Worm (Caenorhabditis elegans) whole organism, young adult: Measurements from ENCODE around the gene cav-2.

Experiments
- B0336.3 ChIP-seq: fragments of 200-800 bp; sonication (Bioruptor generic); IDR thresholded peaks from 2 replicates; pipeline ENCODE4 v1.3.6; 2022; ENCODE audit warnings: missing genetic modification characterization, missing compliant biosample characterization
- D2030.7 ChIP-seq: fragments of 200-800 bp; sonication (Bioruptor generic); IDR thresholded peaks from 2 replicates; pipeline ENCODE4 v1.3.6; 2022; ENCODE audit warnings: missing genetic modification reagents, missing genetic modification characterization, missing compliant biosample characterization
- F10E7.11 ChIP-seq: sonication (generic microtip); optimal IDR thresholded peaks from 2 replicates; lab custom pipeline; 2017; ENCODE audit warnings: mild to moderate bottlenecking, missing genetic modification characterization, moderate library complexity, missing compliant biosample characterization
- F22D6.2 ChIP-seq: sonication (generic microtip); optimal IDR thresholded peaks from 2 replicates; lab custom pipeline; 2016; ENCODE audit warnings: mild to moderate bottlenecking, missing genetic modification characterization, missing compliant biosample characterization
- F23B12.7 ChIP-seq: sonication (generic microtip); optimal IDR thresholded peaks from 2 replicates; lab custom pipeline; 2017; ENCODE audit warnings: missing genetic modification characterization, mild to moderate bottlenecking, missing compliant biosample characterization, antibody characterized with exemption, moderate library complexity; ENCODE audit not compliant: insufficient read depth
- F49E8.2 ChIP-seq: sonication (generic microtip); optimal IDR thresholded peaks from 3 replicates; lab custom pipeline; 2017; ENCODE audit warnings: missing genetic modification characterization, mild to moderate bottlenecking, missing compliant biosample characterization, antibody characterized with exemption, moderate library complexity; ENCODE audit not compliant: insufficient read depth
- F55B11.4 ChIP-seq: sonication (generic microtip); optimal IDR thresholded peaks from 2 replicates; lab custom pipeline; 2016; ENCODE audit warnings: missing compliant biosample characterization, missing genetic modification characterization, borderline replicate concordance; ENCODE audit not compliant: insufficient read depth
- K11D2.4 ChIP-seq: fragments of 200-800 bp; sonication (Bioruptor generic); IDR thresholded peaks from 2 replicates; pipeline ENCODE4 v1.3.6; 2022; ENCODE audit warnings: missing genetic modification reagents, missing genetic modification characterization, missing compliant biosample characterization
- K12H6.12 ChIP-seq: fragments of 200-800 bp; sonication (Bioruptor generic); optimal IDR thresholded peaks from 2 replicates; lab custom pipeline; 2018; ENCODE audit warnings: mild to moderate bottlenecking, missing genetic modification characterization, missing compliant biosample characterization
- T07F8.4 ChIP-seq: sonication (generic microtip); optimal IDR thresholded peaks from 2 replicates; lab custom pipeline; 2016; ENCODE audit warnings: mild to moderate bottlenecking, missing genetic modification characterization, moderate library complexity, missing compliant biosample characterization
- T26A5.8 ChIP-seq: sonication (generic microtip); optimal IDR thresholded peaks from 2 replicates; lab custom pipeline; 2016; ENCODE audit warnings: missing genetic modification characterization, missing compliant biosample characterization
- Y56A3A.18 ChIP-seq: fragments of 200-800 bp; sonication (Bioruptor generic); IDR thresholded peaks from 2 replicates; pipeline ENCODE4 v1.3.6; 2022; ENCODE audit warnings: missing genetic modification reagents, missing genetic modification characterization, missing compliant biosample characterization
- Y67H2A.10 ChIP-seq: fragments of 200-800 bp; sonication (Bioruptor generic); conservative IDR thresholded peaks from 2 replicates; pipeline ENCODE4 v1.3.6; 2022; ENCODE audit warnings: missing genetic modification reagents, missing genetic modification characterization, missing compliant biosample characterization
- ama-1 ChIP-seq, 3 experiments: fragments of 150-350 bp in 1 of 3; sonication (generic microtip) in 2 of 3; optimal IDR thresholded peaks; 2 replicates each; lab custom pipeline; 2014 to 2018; ENCODE audit warnings: missing biosample characterization in 2 of 3, missing genetic modification characterization in 2 of 3, missing genetic modification reagents in 2 of 3
- aptf-3 ChIP-seq: fragments of 200-800 bp; sonication (Bioruptor generic); IDR thresholded peaks from 2 replicates; pipeline ENCODE4 v1.3.6; 2022; ENCODE audit warnings: missing genetic modification characterization, missing compliant biosample characterization
- attf-5 ChIP-seq: fragments of 200-800 bp; sonication (Bioruptor generic); optimal IDR thresholded peaks from 2 replicates; lab custom pipeline; 2018; ENCODE audit warnings: mild to moderate bottlenecking, missing genetic modification characterization, missing compliant biosample characterization
- attf-6 ChIP-seq: fragments of 200-800 bp; sonication (Bioruptor generic); IDR thresholded peaks from 2 replicates; pipeline ENCODE4 v1.3.6; 2022; ENCODE audit warnings: missing genetic modification reagents, missing genetic modification characterization, missing compliant biosample characterization
- bed-2 ChIP-seq: fragments of 200-800 bp; sonication (Bioruptor generic); IDR thresholded peaks from 2 replicates; pipeline ENCODE4 v1.3.6; 2022; ENCODE audit warnings: missing genetic modification reagents, missing genetic modification characterization, missing compliant biosample characterization
- cebp-2 ChIP-seq: fragments of 200-800 bp; sonication (Bioruptor generic); IDR thresholded peaks from 2 replicates; pipeline ENCODE4 v1.3.6; 2022; ENCODE audit warnings: missing genetic modification characterization, missing compliant biosample characterization
- ceh-58 ChIP-seq: fragments of 200-800 bp; sonication (Bioruptor generic); IDR thresholded peaks from 2 replicates; pipeline ENCODE4 v1.3.6; 2022; ENCODE audit warnings: missing genetic modification characterization, missing compliant biosample characterization
- ceh-79 ChIP-seq: sonication (generic microtip); optimal IDR thresholded peaks from 2 replicates; lab custom pipeline; 2017; ENCODE audit warnings: mild to moderate bottlenecking, missing genetic modification characterization, missing compliant biosample characterization
- die-1 ChIP-seq: sonication (generic microtip); optimal IDR thresholded peaks from 2 replicates; lab custom pipeline; 2016; ENCODE audit warnings: missing genotype, mild to moderate bottlenecking, missing genetic modification characterization, missing compliant biosample characterization
- dox-1 ChIP-seq: fragments of 200-800 bp; sonication (Bioruptor generic); IDR thresholded peaks from 2 replicates; pipeline ENCODE4 v1.3.6; 2022; ENCODE audit warnings: missing genetic modification reagents, missing genetic modification characterization, missing compliant biosample characterization
- egl-18 ChIP-seq: fragments of 200-800 bp; sonication (Bioruptor generic); IDR thresholded peaks from 2 replicates; pipeline ENCODE4 v1.3.6; 2022; ENCODE audit warnings: missing genetic modification reagents, missing genetic modification characterization, missing compliant biosample characterization
- fkh-3 ChIP-seq: sonication (generic microtip); optimal IDR thresholded peaks from 2 replicates; lab custom pipeline; 2016; ENCODE audit warnings: mild to moderate bottlenecking, missing genetic modification characterization, missing compliant biosample characterization
- him-1 ChIP-seq: sonication (generic microtip); optimal IDR thresholded peaks from 2 replicates; lab custom pipeline; 2016; ENCODE audit warnings: missing genotype, missing genetic modification reagents, missing genetic modification characterization, missing compliant biosample characterization
- hmg-20 ChIP-seq: fragments of 200-800 bp; sonication (Bioruptor generic); IDR thresholded peaks from 2 replicates; pipeline ENCODE4 v1.3.6; 2022; ENCODE audit warnings: missing genetic modification reagents, missing genetic modification characterization, missing compliant biosample characterization
- hrde-1 ChIP-seq: sonication (generic microtip); optimal IDR thresholded peaks from 2 replicates; lab custom pipeline; 2016; ENCODE audit warnings: missing genetic modification characterization, mild to moderate bottlenecking, missing compliant biosample characterization, moderate library complexity, missing genotype, missing genetic modification reagents, borderline replicate concordance
- let-526 ChIP-seq: fragments of 200-800 bp; sonication (Bioruptor generic); IDR thresholded peaks from 2 replicates; pipeline ENCODE4 v1.3.6; 2022; ENCODE audit warnings: missing genetic modification reagents, missing genetic modification characterization, missing compliant biosample characterization
- lin-40 ChIP-seq: sonication (generic microtip); optimal IDR thresholded peaks from 2 replicates; lab custom pipeline; 2016; ENCODE audit warnings: missing genetic modification characterization, mild to moderate bottlenecking, missing compliant biosample characterization, missing genotype, missing genetic modification reagents
- lir-1 ChIP-seq: fragments of 200-800 bp; sonication (Bioruptor generic); conservative IDR thresholded peaks from 2 replicates; pipeline ENCODE4 v1.3.6; 2022; ENCODE audit warnings: missing genetic modification reagents, missing genetic modification characterization, missing compliant biosample characterization
- lsl-1 ChIP-seq: fragments of 200-800 bp; sonication (Bioruptor generic); optimal IDR thresholded peaks from 2 replicates; lab custom pipeline; 2018; ENCODE audit warnings: mild to moderate bottlenecking, missing genetic modification characterization, moderate library complexity, missing compliant biosample characterization
- madf-3 ChIP-seq: fragments of 200-800 bp; sonication (Bioruptor generic); IDR thresholded peaks from 2 replicates; pipeline ENCODE4 v1.3.6; 2022; ENCODE audit warnings: missing genetic modification reagents, missing genetic modification characterization, missing compliant biosample characterization
- madf-8 ChIP-seq: fragments of 200-800 bp; sonication (Bioruptor generic); conservative IDR thresholded peaks from 2 replicates; pipeline ENCODE4 v1.3.6; 2022; ENCODE audit warnings: missing genetic modification reagents, missing genetic modification characterization, missing compliant biosample characterization
- mel-28 ChIP-seq: sonication (generic microtip); optimal IDR thresholded peaks from 2 replicates; lab custom pipeline; 2016; ENCODE audit warnings: borderline replicate concordance, mild to moderate bottlenecking, missing genetic modification characterization, missing compliant biosample characterization
- mes-4 ChIP-seq: sonication (generic microtip); optimal IDR thresholded peaks from 2 replicates; lab custom pipeline; 2016; ENCODE audit warnings: missing genotype, missing genetic modification characterization, missing compliant biosample characterization
- nfya-2 ChIP-seq: fragments of 200-800 bp; sonication (Bioruptor generic); IDR thresholded peaks from 2 replicates; pipeline ENCODE4 v1.3.6; 2022; ENCODE audit warnings: missing genetic modification reagents, missing genetic modification characterization, missing compliant biosample characterization
- nhr-179 ChIP-seq: sonication (generic microtip); optimal IDR thresholded peaks from 2 replicates; lab custom pipeline; 2016; ENCODE audit warnings: mild to moderate bottlenecking, missing genetic modification characterization, missing compliant biosample characterization
- sdz-38 ChIP-seq: sonication (generic microtip); optimal IDR thresholded peaks from 2 replicates; lab custom pipeline; 2016; ENCODE audit warnings: missing genotype, missing genetic modification characterization, missing compliant biosample characterization
- sea-2 ChIP-seq: fragments of 200-800 bp; sonication (Bioruptor generic); IDR thresholded peaks from 2 replicates; pipeline ENCODE4 v1.3.6; 2022; ENCODE audit warnings: missing genetic modification characterization, missing compliant biosample characterization
- snpc-4 ChIP-seq, 5 experiments: fragments of 150-350 bp in 1 of 5; sonication (generic microtip) in 4 of 5; optimal IDR thresholded peaks; 2 replicates each; lab custom pipeline; 2014 to 2018; ENCODE audit warnings: missing genetic modification characterization in 5 of 5, missing biosample characterization in 3 of 5, antibody characterized with exemption in 2 of 5, mild to moderate bottlenecking in 2 of 5, missing compliant biosample characterization in 2 of 5, missing genotype in 2 of 5, moderate library complexity in 2 of 5, missing genetic modification reagents in 1 of 5
- somi-1 ChIP-seq: fragments of 200-800 bp; sonication (Bioruptor generic); optimal IDR thresholded peaks from 2 replicates; lab custom pipeline; 2018; ENCODE audit warnings: mild to moderate bottlenecking, missing genetic modification characterization, missing compliant biosample characterization
- sptf-2 ChIP-seq: fragments of 200-800 bp; sonication (Bioruptor generic); optimal IDR thresholded peaks from 2 replicates; lab custom pipeline; 2018; ENCODE audit warnings: mild to moderate bottlenecking, missing genetic modification characterization, missing compliant biosample characterization
- tbp1 ChIP-seq: fragments of 200-800 bp; sonication (Bioruptor generic); optimal IDR thresholded peaks from 2 replicates; lab custom pipeline; 2018; ENCODE audit warnings: mild to moderate bottlenecking, missing genetic modification characterization, missing compliant biosample characterization
- unc-130 ChIP-seq: sonication (generic microtip); optimal IDR thresholded peaks from 2 replicates; lab custom pipeline; 2016; ENCODE audit warnings: missing genetic modification reagents, missing genetic modification characterization, missing compliant biosample characterization
- ztf-25 ChIP-seq: fragments of 200-800 bp; sonication (Bioruptor generic); IDR thresholded peaks from 2 replicates; pipeline ENCODE4 v1.3.6; 2022; ENCODE audit warnings: missing genetic modification reagents, missing genetic modification characterization, missing compliant biosample characterization
- ztf-26 ChIP-seq: sonication (generic microtip); optimal IDR thresholded peaks from 2 replicates; lab custom pipeline; 2017; ENCODE audit warnings: missing genetic modification characterization, missing compliant biosample characterization
- ztf-6 ChIP-seq: fragments of 200-800 bp; sonication (Bioruptor generic); IDR thresholded peaks from 2 replicates; pipeline ENCODE4 v1.3.6; 2022; ENCODE audit warnings: missing genetic modification reagents, missing genetic modification characterization, missing compliant biosample characterization

cav-2 gene

DNA sequence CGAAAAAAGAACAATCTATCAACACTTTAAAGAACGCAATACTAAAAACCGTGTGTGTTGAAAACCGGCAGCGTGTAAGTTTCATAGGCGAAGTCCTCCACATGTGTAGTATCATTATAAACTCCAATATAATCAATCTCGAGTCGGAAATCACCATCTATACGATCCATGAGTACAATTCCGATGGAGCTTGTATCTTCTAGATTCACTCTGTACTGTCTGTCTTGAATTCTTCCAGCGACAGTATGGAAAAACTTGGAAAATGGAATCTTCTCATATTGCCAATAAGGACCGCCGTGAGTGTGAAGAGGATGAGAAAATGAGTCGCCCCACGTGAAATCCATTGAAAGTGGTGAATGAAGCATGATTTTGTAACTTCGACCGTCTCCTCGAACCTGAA is 10.1 kb downstream of the cav-2 start (continued):
- TF ChIP-seq lsl-1 (GFP tag; lab: Kevin White, UChicago) (no peak), attf-5 (GFP tag; lab: Kevin White, UChicago) (peak; percentile 23), ama-1 (optimal IDR thresholded peaks at IDR 0.05; lab: Kevin White, UChicago) (peak; percentile 66), ama-1 (GFP tag; optimal IDR thresholded peaks at IDR 0.05; lab: Kevin White, UChicago) (no peak), F22D6.2 (no peak), sptf-2 (GFP tag; lab: Kevin White, UChicago) (no peak), madf-8 (no peak), die-1 (tag; lab: Kevin White, UChicago) (peak; percentile 55), mel-28 (tag; lab: Kevin White, UChicago) (no peak), madf-3 (GFP tag; lab: Robert Waterston, UW) (peak; percentile 74; the same call in 1 of the 2 replicates), fkh-3 (tag; lab: Kevin White, UChicago) (no peak), aptf-3 (GFP tag; lab: Robert Waterston, UW) (no peak), T07F8.4 (tag; lab: Kevin White, UChicago) (no peak), him-1 (tag; lab: Kevin White, UChicago) (no peak), lir-1 (no peak), egl-18 (GFP tag; lab: Robert Waterston, UW) (no peak), Y56A3A.18 (peak; percentile 86), Y67H2A.10 (GFP tag; lab: Robert Waterston, UW) (no peak), mes-4 (tag; lab: Kevin White, UChicago) (no peak), F23B12.7 (tag; lab: Kevin White, UChicago) (no peak), cebp-2 (GFP tag; lab: Robert Waterston, UW) (peak; percentile 43; the same call in 1 of the 2 replicates), hrde-1 (tag; lab: Kevin White, UChicago) (peak; percentile 0), sea-2 (no peak), ztf-26 (peak; percentile 59), F49E8.2 (tag; lab: Kevin White, UChicago) (no peak), hmg-20 (GFP tag; lab: Robert Waterston, UW) (peak; percentile 47; the same call in 1 of the 2 replicates), bed-2 (GFP tag; lab: Robert Waterston, UW) (no peak), ceh-79 (tag; lab: Kevin White, UChicago) (no peak), sdz-38 (tag; lab: Kevin White, UChicago) (no peak), tbp1 (GFP tag; lab: Kevin White, UChicago) (peak; percentile 5), ztf-6 (GFP tag; lab: Robert Waterston, UW) (no peak), K11D2.4 (GFP tag; lab: Robert Waterston, UW) (peak; percentile 50; the same call in 1 of the 2 replicates), F55B11.4 (tag; lab: Kevin White, UChicago) (no peak), somi-1 (GFP tag; lab: Kevin White, UChicago) (no peak), B0336.3 (peak; percentile 85), T26A5.8 (tag; lab: Kevin White, UChicago) (peak; percentile 70), ztf-25 (GFP tag; lab: Robert Waterston, UW) (no peak), let-526 (GFP tag; lab: Robert Waterston, UW) (0 out of 2 replicates have a peak, but pooled peaks have one; percentile 11), snpc-4 (GFP tag; optimal IDR thresholded peaks at IDR 0.05; lab: Kevin White, UChicago) (no peak), snpc-4 (tag; optimal IDR thresholded peaks at IDR 0.05; lab: Kevin White, UChicago) (peak in 2 of 4 experiments; percentile 35 to 48), unc-130 (GFP tag; lab: Kevin White, UChicago) (no peak), dox-1 (GFP tag; lab: Robert Waterston, UW) (no peak), attf-6 (GFP tag; lab: Robert Waterston, UW) (0 out of 2 replicates have a peak, but pooled peaks have one; percentile 39), nfya-2 (GFP tag; lab: Robert Waterston, UW) (no peak), lin-40 (peak; percentile 59), K12H6.12 (tag; lab: Kevin White, UChicago) (no peak), D2030.7 (GFP tag; lab: Robert Waterston, UW) (no peak), F10E7.11 (tag; lab: Kevin White, UChicago) (peak; percentile 59), ceh-58 (GFP tag; lab: Robert Waterston, UW) (no peak), nhr-179 (no peak)
